Fruit fly (Drosophila melanogaster) whole organism, embryonic: ENCODE data around the gene Or22b.

ENCODE experiments used
- Ada2b ChIP-seq: fragments of 200-800 bp; sonication (Bioruptor generic); IDR thresholded peaks from 2 replicates; pipeline ENCODE4 v1.3.6; 2022; ENCODE audit warnings: missing biosample characterization, missing genetic modification characterization
- Asciz ChIP-seq: fragments of 200-800 bp; sonication (Bioruptor generic); optimal IDR thresholded peaks from 2 replicates; lab custom pipeline; 2017; ENCODE audit warnings: missing biosample characterization, mild to moderate bottlenecking, missing genetic modification characterization, missing genetic modification reagents
- CG10267 ChIP-seq: fragments of 200-800 bp; sonication (Bioruptor generic); optimal IDR thresholded peaks from 2 replicates; lab custom pipeline; 2018; ENCODE audit warnings: missing biosample characterization, mild to moderate bottlenecking, missing genetic modification characterization, moderate library complexity
- CG10543 ChIP-seq: fragments of 200-800 bp; sonication (Bioruptor generic); optimal IDR thresholded peaks from 3 replicates; lab custom pipeline; 2017; ENCODE audit warnings: missing biosample characterization, mild to moderate bottlenecking, missing genetic modification characterization, moderate library complexity
- CG10565 ChIP-seq: fragments of 200-800 bp; sonication (Bioruptor generic); optimal IDR thresholded peaks from 3 replicates; lab custom pipeline; 2016; ENCODE audit warnings: missing biosample characterization, mild to moderate bottlenecking, missing genetic modification characterization
- CG10654 ChIP-seq: fragments of 200-800 bp; sonication (Bioruptor generic); optimal IDR thresholded peaks from 2 replicates; lab custom pipeline; 2016; ENCODE audit warnings: missing biosample characterization, missing genetic modification characterization
- CG11398 ChIP-seq: fragments of 200-800 bp; sonication (Bioruptor generic); optimal IDR thresholded peaks from 2 replicates; lab custom pipeline; 2016; ENCODE audit warnings: missing biosample characterization, missing genetic modification characterization
- CG12744 ChIP-seq: fragments of 200-800 bp; sonication (Bioruptor generic); optimal IDR thresholded peaks from 2 replicates; lab custom pipeline; 2016; ENCODE audit warnings: missing biosample characterization, missing genetic modification characterization
- CG13287 ChIP-seq: fragments of 200-800 bp; sonication (Bioruptor generic); IDR thresholded peaks from 2 replicates; pipeline ENCODE4 v1.3.6; 2022; ENCODE audit warnings: missing biosample characterization, missing genetic modification characterization; ENCODE audit not compliant: partially characterized antibody
- CG14014 ChIP-seq: fragments of 200-800 bp; sonication (Bioruptor generic); IDR thresholded peaks from 2 replicates; pipeline ENCODE4 v1.3.6; 2022; ENCODE audit warnings: missing biosample characterization, missing genetic modification characterization
- CG1603 ChIP-seq: fragments of 200-800 bp; sonication (Bioruptor generic); optimal IDR thresholded peaks from 2 replicates; lab custom pipeline; 2019; ENCODE audit warnings: missing biosample characterization, mild to moderate bottlenecking, missing genetic modification characterization, moderate library complexity
- CG16779 ChIP-seq: fragments of 200-800 bp; sonication (Bioruptor generic); IDR thresholded peaks from 2 replicates; pipeline ENCODE4 v1.3.6; 2022; ENCODE audit warnings: missing biosample characterization, missing genetic modification characterization
- CG16863 ChIP-seq: fragments of 200-800 bp; sonication (Bioruptor generic); optimal IDR thresholded peaks from 3 replicates; lab custom pipeline; 2016; ENCODE audit warnings: missing biosample characterization, missing genetic modification characterization
- CG17186 ChIP-seq: fragments of 200-800 bp; sonication (Bioruptor generic); optimal IDR thresholded peaks from 3 replicates; lab custom pipeline; 2017; ENCODE audit warnings: missing biosample characterization, missing genetic modification reagents, missing genetic modification characterization
- CG18262 ChIP-seq: fragments of 200-800 bp; optimal IDR thresholded peaks from 3 replicates; lab custom pipeline; 2019; ENCODE audit warnings: missing biosample characterization, mild to moderate bottlenecking, missing genetic modification characterization, moderate library complexity
- CG2678 ChIP-seq: fragments of 200-800 bp; sonication (Bioruptor generic); optimal IDR thresholded peaks from 3 replicates; lab custom pipeline; 2019; ENCODE audit warnings: missing biosample characterization, mild to moderate bottlenecking, missing genetic modification characterization, moderate library complexity
- CG3065 ChIP-seq: fragments of 200-800 bp; sonication (Bioruptor generic); optimal IDR thresholded peaks from 2 replicates; lab custom pipeline; 2016; ENCODE audit warnings: missing biosample characterization, missing genetic modification characterization
- CG32532 ChIP-seq: fragments of 200-800 bp; sonication (Bioruptor generic); IDR thresholded peaks from 2 replicates; pipeline ENCODE4 v1.3.6; 2022; ENCODE audit warnings: missing biosample characterization, missing genetic modification characterization
- CG7839 ChIP-seq: fragments of 200-800 bp; sonication (Bioruptor generic); optimal IDR thresholded peaks from 3 replicates; lab custom pipeline; 2018; ENCODE audit warnings: missing biosample characterization, mild to moderate bottlenecking, missing genetic modification characterization, moderate library complexity
- CG7928 ChIP-seq: fragments of 200-800 bp; sonication (Bioruptor generic); optimal IDR thresholded peaks from 2 replicates; lab custom pipeline; 2017; ENCODE audit warnings: missing biosample characterization, mild to moderate bottlenecking, missing genetic modification characterization
- CG8281 ChIP-seq: fragments of 200-800 bp; sonication (Bioruptor generic); optimal IDR thresholded peaks from 2 replicates; lab custom pipeline; 2018; ENCODE audit warnings: missing biosample characterization, mild to moderate bottlenecking, missing genetic modification characterization, moderate library complexity
- Chrac-16 ChIP-seq: fragments of 200-800 bp; sonication (Bioruptor generic); optimal IDR thresholded peaks from 3 replicates; lab custom pipeline; 2016; ENCODE audit warnings: missing biosample characterization, missing genetic modification characterization
- CkIIα-i1 ChIP-seq: fragments of 200-800 bp; sonication (Bioruptor generic); IDR thresholded peaks from 2 replicates; pipeline ENCODE4 v1.3.6; 2022; ENCODE audit warnings: missing biosample characterization, missing genetic modification characterization
- CrebB ChIP-seq: fragments of 200-800 bp; sonication (Bioruptor generic); optimal IDR thresholded peaks from 3 replicates; lab custom pipeline; 2018; ENCODE audit warnings: missing biosample characterization, mild to moderate bottlenecking, missing genetic modification characterization
- ERR ChIP-seq: fragments of 200-800 bp; sonication (Bioruptor generic); optimal IDR thresholded peaks from 2 replicates; lab custom pipeline; 2016; ENCODE audit warnings: missing biosample characterization, missing genetic modification characterization
- Eip74EF ChIP-seq, 2 experiments: fragments of 200-800 bp in 1 of 2; fragments of >200 bp in 1 of 2; sonication (Bioruptor generic) in 1 of 2; optimal IDR thresholded peaks; 2 replicates each; lab custom pipeline; 2017 to 2019; ENCODE audit warnings: missing biosample characterization in 2 of 2, missing genetic modification characterization in 2 of 2, mild to moderate bottlenecking in 1 of 2, moderate library complexity in 1 of 2
- H15 ChIP-seq: fragments of 200-800 bp; sonication (Bioruptor generic); IDR thresholded peaks from 3 replicates; pipeline ENCODE4 v1.3.6; 2022; ENCODE audit warnings: missing biosample characterization, missing genetic modification characterization
- Lpt ChIP-seq: fragments of >200 bp; optimal IDR thresholded peaks from 2 replicates; lab custom pipeline; 2018; ENCODE audit warnings: missing biosample characterization, missing genetic modification characterization
- Mad ChIP-seq: fragments of 200-800 bp; sonication (Bioruptor generic); optimal IDR thresholded peaks from 2 replicates; lab custom pipeline; 2016; ENCODE audit warnings: missing biosample characterization, missing genetic modification characterization
- Meics ChIP-seq: fragments of 200-800 bp; sonication (Bioruptor generic); optimal IDR thresholded peaks from 2 replicates; lab custom pipeline; 2017; ENCODE audit warnings: missing biosample characterization, mild to moderate bottlenecking, missing genetic modification characterization
- NfI ChIP-seq: fragments of 200-800 bp; sonication (Bioruptor generic); optimal IDR thresholded peaks from 3 replicates; lab custom pipeline; 2018; ENCODE audit warnings: missing biosample characterization, mild to moderate bottlenecking, missing genetic modification characterization, moderate library complexity
- Rx ChIP-seq: fragments of 200-800 bp; sonication (Bioruptor generic); IDR thresholded peaks from 2 replicates; pipeline ENCODE4 v1.3.6; 2022; ENCODE audit warnings: missing biosample characterization, missing genetic modification characterization
- Sin3A ChIP-seq: fragments of >200 bp; optimal IDR thresholded peaks from 2 replicates; lab custom pipeline; 2018
- Sox102F ChIP-seq: fragments of 200-800 bp; sonication (Bioruptor generic); optimal IDR thresholded peaks from 2 replicates; lab custom pipeline; 2018; ENCODE audit warnings: missing biosample characterization, mild to moderate bottlenecking, missing genetic modification characterization, moderate library complexity
- Taf1 ChIP-seq: fragments of 200-800 bp; sonication (Bioruptor generic); IDR thresholded peaks from 2 replicates; pipeline ENCODE4 v1.3.6; 2022; ENCODE audit warnings: missing biosample characterization, missing genetic modification characterization
- YL-1 ChIP-seq: fragments of 200-800 bp; sonication (Bioruptor generic); optimal IDR thresholded peaks from 3 replicates; lab custom pipeline; 2017; ENCODE audit warnings: missing biosample characterization, mild to moderate bottlenecking, missing genetic modification characterization
- ap ChIP-seq: fragments of 200-800 bp; sonication (Bioruptor generic); IDR thresholded peaks from 2 replicates; pipeline ENCODE4 v1.3.6; 2022; ENCODE audit warnings: missing biosample characterization, missing genetic modification characterization
- bab2 ChIP-seq: fragments of 200-800 bp; sonication (Bioruptor generic); optimal IDR thresholded peaks from 2 replicates; lab custom pipeline; 2016; ENCODE audit warnings: missing biosample characterization, missing genetic modification characterization
- cg ChIP-seq: fragments of 200-800 bp; sonication (Bioruptor generic); optimal IDR thresholded peaks from 3 replicates; lab custom pipeline; 2019; ENCODE audit warnings: missing biosample characterization, mild to moderate bottlenecking, missing genetic modification characterization, moderate library complexity
- disco-r ChIP-seq: fragments of 200-800 bp; sonication (Bioruptor generic); optimal IDR thresholded peaks from 2 replicates; lab custom pipeline; 2016; ENCODE audit warnings: missing biosample characterization, missing genetic modification characterization
- gce ChIP-seq: fragments of 200-800 bp; sonication (Bioruptor generic); IDR thresholded peaks from 3 replicates; pipeline ENCODE4 v1.3.6; 2022; ENCODE audit warnings: missing biosample characterization, missing genetic modification characterization
- gem ChIP-seq: fragments of 200-800 bp; sonication (Bioruptor generic); optimal IDR thresholded peaks from 2 replicates; lab custom pipeline; 2019; ENCODE audit warnings: missing biosample characterization, mild to moderate bottlenecking, missing genetic modification characterization, moderate library complexity
- her ChIP-seq: fragments of 200-800 bp; sonication (Bioruptor generic); optimal IDR thresholded peaks from 2 replicates; lab custom pipeline; 2016; ENCODE audit warnings: missing biosample characterization, missing genetic modification characterization
- luna ChIP-seq: fragments of 200-800 bp; sonication (Bioruptor generic); optimal IDR thresholded peaks from 2 replicates; lab custom pipeline; 2016; ENCODE audit warnings: missing biosample characterization, missing genetic modification characterization
- mld ChIP-seq: fragments of 200-800 bp; sonication (Bioruptor generic); IDR thresholded peaks from 3 replicates; pipeline ENCODE4 v1.3.6; 2022; ENCODE audit warnings: missing biosample characterization, missing genetic modification characterization; ENCODE audit not compliant: partially characterized antibody
- otp ChIP-seq: fragments of 200-800 bp; sonication (Bioruptor generic); IDR thresholded peaks from 3 replicates; pipeline ENCODE4, ENCODE4 v1.3.6; 2022; ENCODE audit warnings: missing biosample characterization, missing genetic modification characterization
- prd ChIP-seq, 3 experiments: fragments of >200 bp in 2 of 3; fragments of 200-800 bp in 1 of 3; sonication (Bioruptor generic) in 1 of 3; optimal IDR thresholded peaks in 2 of 3; IDR thresholded peaks in 1 of 3; 2 replicates in 2 of 3; 3 replicates in 1 of 3; pipeline versions ENCODE4 v1.3.6 to Lab custom; 2017 to 2022; ENCODE audit warnings: missing biosample characterization in 1 of 3, missing genetic modification characterization in 1 of 3
- run ChIP-seq: fragments of 200-800 bp; sonication (Bioruptor generic); optimal IDR thresholded peaks from 3 replicates; lab custom pipeline; 2018; ENCODE audit warnings: missing biosample characterization, mild to moderate bottlenecking, missing genetic modification characterization
- slou ChIP-seq: fragments of 200-800 bp; sonication (Bioruptor generic); optimal IDR thresholded peaks from 3 replicates; lab custom pipeline; 2016; ENCODE audit warnings: missing biosample characterization, missing genetic modification characterization
- tx ChIP-seq: fragments of 200-800 bp; sonication (Bioruptor generic); optimal IDR thresholded peaks from 2 replicates; lab custom pipeline; 2016; ENCODE audit warnings: missing biosample characterization, missing genetic modification characterization
- yki ChIP-seq: fragments of >200 bp; optimal IDR thresholded peaks from 3 replicates; lab custom pipeline; 2018

Or22b gene

DNA sequence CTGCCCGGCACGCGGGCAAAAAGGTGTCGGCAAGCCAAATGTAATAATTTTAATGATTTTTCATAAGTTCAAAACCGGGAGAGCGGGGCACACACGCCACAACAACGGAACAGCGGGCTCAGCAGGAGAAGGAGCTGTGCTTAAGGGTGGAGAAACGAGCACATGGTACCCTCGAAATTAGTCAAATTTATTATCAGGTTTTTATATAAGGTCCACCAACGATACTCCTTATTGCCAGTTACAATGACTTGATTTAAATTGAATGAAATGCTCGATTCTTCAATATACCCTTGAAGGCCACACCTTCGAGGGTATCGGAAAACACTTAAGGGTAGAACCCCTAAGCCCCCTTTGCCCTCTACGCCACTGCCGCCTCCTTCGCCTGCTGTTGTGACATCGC, 49.1 kb upstream of the Or22b start (continued):
- TF ChIP-seq ap (GFP tag; lab: Robert Waterston, UW) = no peak
- peak; percentile 53 for TF ChIP-seq gem
- TF ChIP-seq prd (optimal IDR thresholded peaks at IDR 0.05; lab: Kevin White, UChicago) = no peak
- TF ChIP-seq prd (GFP tag; IDR thresholded peaks at IDR 0.05; lab: Robert Waterston, UW) = peak; percentile 86
- TF ChIP-seq Sox102F = peak; percentile 2
- no peak for TF ChIP-seq Asciz (GFP tag; lab: Kevin White, UChicago)
- TF ChIP-seq CG17186 = no peak
- peak; percentile 45; the same call in 1 of the 2 replicates for TF ChIP-seq CG32532 (GFP tag; lab: Robert Waterston, UW)
- TF ChIP-seq ERR (GFP tag; lab: Kevin White, UChicago) = no peak
- TF ChIP-seq H15 (GFP tag; lab: Robert Waterston, UW) = peak; percentile 56; the same call in 1 of the 3 replicates
- no peak for TF ChIP-seq her (GFP tag; lab: Kevin White, UChicago)
- TF ChIP-seq Chrac-16 (GFP tag; lab: Kevin White, UChicago) = no peak
- TF ChIP-seq CG13287 (GFP tag; lab: Robert Waterston, UW) = no peak
- TF ChIP-seq CG3065 (GFP tag; lab: Kevin White, UChicago) = no peak
- peak; percentile 56 for TF ChIP-seq CG7839 (tag; lab: Kevin White, UChicago)
- no peak for TF ChIP-seq Eip74EF (GFP tag; optimal IDR thresholded peaks at IDR 0.05; lab: Kevin White, UChicago)
- peak; percentile 48 for TF ChIP-seq Ada2b (GFP tag; lab: Robert Waterston, UW)
- TF ChIP-seq disco-r (GFP tag; lab: Kevin White, UChicago) = peak; percentile 21
- TF ChIP-seq YL-1 (GFP tag; lab: Kevin White, UChicago) = no peak
- TF ChIP-seq slou (GFP tag; lab: Kevin White, UChicago) = no peak
- TF ChIP-seq CG8281 (tag; lab: Kevin White, UChicago) = no peak
- TF ChIP-seq CG16863 (GFP tag; lab: Kevin White, UChicago) = no peak
- peak; percentile 4 for TF ChIP-seq Meics (GFP tag; lab: Kevin White, UChicago)
- no peak for TF ChIP-seq yki (lab: Kevin White, UChicago)
- TF ChIP-seq CG14014 (GFP tag; lab: Robert Waterston, UW) = 0 out of 2 replicates have a peak, but pooled peaks have one; percentile 35
- TF ChIP-seq tx = no peak
- TF ChIP-seq Taf1 = no peak
- no peak for TF ChIP-seq CkIIα-i1
- TF ChIP-seq cg (GFP tag; lab: Kevin White, UChicago) = no peak
- no peak for TF ChIP-seq NfI (GFP tag; lab: Kevin White, UChicago)
- TF ChIP-seq CG2678 (tag; lab: Kevin White, UChicago) = peak; percentile 47
- TF ChIP-seq CG10565 (GFP tag; lab: Kevin White, UChicago) = no peak
- TF ChIP-seq CG7928 (GFP tag; lab: Kevin White, UChicago) = no peak
- peak; percentile 62 for TF ChIP-seq Rx (GFP tag; lab: Robert Waterston, UW)
- peak; percentile 65; the same call in 2 of the 3 replicates for TF ChIP-seq otp
- no peak for TF ChIP-seq CG11398
- TF ChIP-seq CG16779 (GFP tag; lab: Robert Waterston, UW) = no peak
- TF ChIP-seq Sin3A (lab: Kevin White, UChicago) = no peak
- TF ChIP-seq CG10543 = no peak
- no peak for TF ChIP-seq CrebB
- peak; percentile 13 for TF ChIP-seq CG10654 (GFP tag; lab: Kevin White, UChicago)
- no peak for TF ChIP-seq Mad (GFP tag; lab: Kevin White, UChicago)
- peak; percentile 36 for TF ChIP-seq CG10267 (tag; lab: Kevin White, UChicago)
- no peak for TF ChIP-seq mld
- peak; percentile 37; the same call in 1 of the 3 replicates for TF ChIP-seq gce (GFP tag; lab: Robert Waterston, UW)
- no peak for TF ChIP-seq CG12744 (GFP tag; lab: Kevin White, UChicago)
- peak; percentile 68 for TF ChIP-seq CG1603 (tag; lab: Kevin White, UChicago)
- peak; percentile 6 for TF ChIP-seq bab2 (GFP tag; lab: Kevin White, UChicago)
- TF ChIP-seq run (tag; lab: Kevin White, UChicago) = no peak
- peak; percentile 74 for TF ChIP-seq CG18262 (tag; lab: Kevin White, UChicago)
- no peak for TF ChIP-seq luna (GFP tag; lab: Kevin White, UChicago)
- TF ChIP-seq Lpt (GFP tag; lab: Kevin White, UChicago) = no peak
